Fruit fly (Drosophila melanogaster) whole organism, prepupa: Measurements from ENCODE around the gene CG1208.

Experiments used
- Blimp-1 ChIP-seq: fragments of 200-800 bp; sonication (Bioruptor generic); optimal IDR thresholded peaks from 3 replicates; lab custom pipeline; 2017; ENCODE audit warnings: missing biosample characterization, missing genetic modification characterization, mild to moderate bottlenecking, moderate library complexity, missing genetic modification reagents
- CG10631 ChIP-seq: fragments of 200-800 bp; sonication (Bioruptor generic); optimal IDR thresholded peaks from 2 replicates; lab custom pipeline; 2016; ENCODE audit warnings: missing biosample characterization, missing genetic modification characterization
- CG10669 ChIP-seq: fragments of 200-800 bp; sonication (Bioruptor generic); optimal IDR thresholded peaks from 3 replicates; lab custom pipeline; 2018; ENCODE audit warnings: missing biosample characterization, mild to moderate bottlenecking, missing genetic modification characterization, moderate library complexity
- CG11762 ChIP-seq: fragments of 200-800 bp; sonication (Bioruptor generic); optimal IDR thresholded peaks from 3 replicates; lab custom pipeline; 2016; ENCODE audit warnings: missing biosample characterization, missing genetic modification characterization; ENCODE audit not compliant: insufficient read depth
- CG11902 ChIP-seq: fragments of 200-800 bp; sonication (Bioruptor generic); optimal IDR thresholded peaks from 3 replicates; lab custom pipeline; 2016; ENCODE audit warnings: missing biosample characterization, missing genetic modification characterization
- CG15336 ChIP-seq: fragments of 200-800 bp; sonication (Bioruptor generic); IDR thresholded peaks from 2 replicates; pipeline ENCODE4 v1.3.6; 2022; ENCODE audit warnings: missing biosample characterization, missing genetic modification characterization
- CG1621 ChIP-seq: fragments of 200-800 bp; sonication (Bioruptor generic); optimal IDR thresholded peaks from 3 replicates; lab custom pipeline; 2018; ENCODE audit warnings: missing biosample characterization, mild to moderate bottlenecking, missing genetic modification characterization
- CG16779 ChIP-seq: fragments of 200-800 bp; sonication (Bioruptor generic); optimal IDR thresholded peaks from 3 replicates; lab custom pipeline; 2017; ENCODE audit warnings: missing biosample characterization, mild to moderate bottlenecking, missing genetic modification characterization
- CG3032 ChIP-seq: fragments of 200-800 bp; optimal IDR thresholded peaks from 2 replicates; lab custom pipeline; 2019; ENCODE audit warnings: missing biosample characterization, mild to moderate bottlenecking, missing genetic modification characterization, moderate library complexity
- CG32006 ChIP-seq: fragments of 200-800 bp; sonication (Bioruptor generic); optimal IDR thresholded peaks from 3 replicates; lab custom pipeline; 2017; ENCODE audit warnings: missing biosample characterization, mild to moderate bottlenecking, missing genetic modification characterization
- CG34406 ChIP-seq: fragments of 200-800 bp; sonication (Bioruptor generic); optimal IDR thresholded peaks from 3 replicates; lab custom pipeline; 2016; ENCODE audit warnings: missing biosample characterization, missing genetic modification characterization
- CG3919 ChIP-seq: fragments of 200-800 bp; sonication (Bioruptor generic); optimal IDR thresholded peaks from 3 replicates; lab custom pipeline; 2016; ENCODE audit warnings: missing biosample characterization, missing genetic modification characterization
- CG4318 ChIP-seq: fragments of 200-800 bp; sonication (Bioruptor generic); optimal IDR thresholded peaks from 3 replicates; lab custom pipeline; 2017; ENCODE audit warnings: missing biosample characterization, mild to moderate bottlenecking, missing genetic modification characterization
- CG6163 ChIP-seq: fragments of 200-800 bp; sonication (Bioruptor generic); IDR thresholded peaks from 3 replicates; pipeline ENCODE4 v1.3.6; 2022; ENCODE audit warnings: missing biosample characterization, missing genetic modification characterization
- CG6276 ChIP-seq: fragments of 200-800 bp; sonication (Bioruptor generic); optimal IDR thresholded peaks from 2 replicates; lab custom pipeline; 2017; ENCODE audit warnings: missing biosample characterization, mild to moderate bottlenecking, missing genetic modification characterization
- CG6808 ChIP-seq: fragments of 200-800 bp; sonication (Bioruptor generic); optimal IDR thresholded peaks from 3 replicates; lab custom pipeline; 2017; ENCODE audit warnings: missing biosample characterization, missing genetic modification characterization, mild to moderate bottlenecking, moderate library complexity, missing genetic modification reagents
- CG6854 ChIP-seq: fragments of 200-800 bp; sonication (Bioruptor generic); optimal IDR thresholded peaks from 2 replicates; lab custom pipeline; 2017; ENCODE audit warnings: missing biosample characterization, mild to moderate bottlenecking, missing genetic modification characterization
- CG7368 ChIP-seq: fragments of 200-800 bp; sonication (Bioruptor generic); optimal IDR thresholded peaks from 3 replicates; lab custom pipeline; 2016; ENCODE audit warnings: missing biosample characterization, missing genetic modification characterization
- CG8119 ChIP-seq: fragments of 200-800 bp; sonication (Bioruptor generic); IDR thresholded peaks from 3 replicates; pipeline ENCODE4 v1.3.6; 2022; ENCODE audit warnings: missing biosample characterization, missing genetic modification characterization
- CG8319 ChIP-seq: fragments of 200-800 bp; sonication (Bioruptor generic); optimal IDR thresholded peaks from 3 replicates; lab custom pipeline; 2016; ENCODE audit warnings: missing biosample characterization, missing genetic modification characterization
- CG8632 ChIP-seq: fragments of 200-800 bp; sonication (Bioruptor generic); optimal IDR thresholded peaks from 3 replicates; lab custom pipeline; 2016; ENCODE audit warnings: missing biosample characterization, missing genetic modification characterization
- CG9139 ChIP-seq: fragments of 200-800 bp; sonication (Bioruptor generic); optimal IDR thresholded peaks from 3 replicates; lab custom pipeline; 2017; ENCODE audit warnings: missing biosample characterization, mild to moderate bottlenecking, missing genetic modification characterization
- Eip78C ChIP-seq: fragments of 200-800 bp; sonication (Bioruptor generic); peaks from one replicate; lab custom pipeline; 2016; ENCODE audit warnings: missing biosample characterization, missing genetic modification characterization
- Ets21C ChIP-seq: fragments of 200-800 bp; sonication (Bioruptor generic); optimal IDR thresholded peaks from 3 replicates; lab custom pipeline; 2016; ENCODE audit warnings: missing biosample characterization, missing genetic modification characterization
- Ets96B ChIP-seq: fragments of 200-800 bp; optimal IDR thresholded peaks from 2 replicates; lab custom pipeline; 2019; ENCODE audit warnings: missing biosample characterization, mild to moderate bottlenecking, missing genetic modification characterization, moderate library complexity
- Gug ChIP-seq: fragments of 200-800 bp; sonication (Bioruptor generic); IDR thresholded peaks from 2 replicates; pipeline ENCODE4 v1.3.6; 2022; ENCODE audit warnings: missing biosample characterization, missing genetic modification characterization
- Hr38 ChIP-seq: sonication (Bioruptor generic); optimal IDR thresholded peaks from 2 replicates; lab custom pipeline; 2016; ENCODE audit warnings: missing biosample characterization, missing genetic modification characterization
- Hr4 ChIP-seq: fragments of 200-800 bp; sonication (Bioruptor generic); optimal IDR thresholded peaks from 3 replicates; lab custom pipeline; 2016; ENCODE audit warnings: missing biosample characterization, missing genetic modification characterization
- Lpt ChIP-seq: fragments of 200-800 bp; sonication (Bioruptor generic); optimal IDR thresholded peaks from 3 replicates; lab custom pipeline; 2016; ENCODE audit warnings: missing biosample characterization, missing genetic modification characterization
- Met ChIP-seq: fragments of 200-800 bp; sonication (Bioruptor generic); optimal IDR thresholded peaks from 3 replicates; lab custom pipeline; 2016; ENCODE audit warnings: missing biosample characterization, missing genetic modification characterization
- OdsH ChIP-seq: fragments of 200-800 bp; sonication (Bioruptor generic); optimal IDR thresholded peaks from 3 replicates; lab custom pipeline; 2016; ENCODE audit warnings: missing biosample characterization, missing genetic modification characterization
- Sox102F ChIP-seq: fragments of 200-800 bp; sonication (Bioruptor generic); optimal IDR thresholded peaks from 2 replicates; lab custom pipeline; 2016; ENCODE audit warnings: missing biosample characterization, mild to moderate bottlenecking, missing genetic modification characterization
- Sox15 ChIP-seq: fragments of 200-800 bp; sonication (Bioruptor generic); optimal IDR thresholded peaks from 3 replicates; lab custom pipeline; 2016; ENCODE audit warnings: missing biosample characterization, missing genetic modification characterization
- achi ChIP-seq: fragments of 200-800 bp; sonication (Bioruptor generic); optimal IDR thresholded peaks from 3 replicates; lab custom pipeline; 2016; ENCODE audit warnings: missing biosample characterization, missing genetic modification characterization
- acj6 ChIP-seq: fragments of 200-800 bp; sonication (Bioruptor generic); optimal IDR thresholded peaks from 3 replicates; lab custom pipeline; 2016; ENCODE audit warnings: missing biosample characterization, missing genetic modification characterization
- cyc ChIP-seq: fragments of 200-800 bp; sonication (Bioruptor generic); optimal IDR thresholded peaks from 3 replicates; lab custom pipeline; 2016; ENCODE audit warnings: missing biosample characterization, missing genetic modification characterization
- dac ChIP-seq: fragments of 200-800 bp; sonication (Bioruptor generic); optimal IDR thresholded peaks from 2 replicates; lab custom pipeline; 2017; ENCODE audit warnings: missing biosample characterization, mild to moderate bottlenecking, missing genetic modification characterization
- dsx ChIP-seq: fragments of 200-800 bp; optimal IDR thresholded peaks from 3 replicates; lab custom pipeline; 2019; ENCODE audit warnings: missing biosample characterization, mild to moderate bottlenecking, missing genetic modification characterization, moderate library complexity; ENCODE audit not compliant: poor library complexity, severe bottlenecking
- eg ChIP-seq: fragments of 200-800 bp; sonication (Bioruptor generic); IDR thresholded peaks from 3 replicates; pipeline ENCODE4 v1.3.6; 2022; ENCODE audit warnings: missing biosample characterization, missing genetic modification characterization
- esn ChIP-seq: fragments of 200-800 bp; sonication (Bioruptor generic); optimal IDR thresholded peaks from 2 replicates; lab custom pipeline; 2016; ENCODE audit warnings: missing biosample characterization, mild to moderate bottlenecking, missing genetic modification characterization, moderate library complexity
- fd59A ChIP-seq: fragments of 200-800 bp; sonication (Bioruptor generic); optimal IDR thresholded peaks from 2 replicates; lab custom pipeline; 2017; ENCODE audit warnings: missing biosample characterization, mild to moderate bottlenecking, missing genetic modification characterization, missing genetic modification reagents
- fd85E ChIP-seq: fragments of 200-800 bp; sonication (Bioruptor generic); optimal IDR thresholded peaks from 3 replicates; lab custom pipeline; 2016; ENCODE audit warnings: missing biosample characterization, missing genetic modification characterization
- fkh ChIP-seq: fragments of 200-800 bp; sonication (Bioruptor generic); optimal IDR thresholded peaks from 3 replicates; lab custom pipeline; 2017; ENCODE audit warnings: missing biosample characterization, mild to moderate bottlenecking, missing genetic modification characterization, moderate library complexity
- lz ChIP-seq: fragments of 200-800 bp; sonication (Bioruptor generic); optimal IDR thresholded peaks from 3 replicates; lab custom pipeline; 2016; ENCODE audit warnings: missing biosample characterization, missing genetic modification characterization
- net ChIP-seq: fragments of 200-800 bp; sonication (Bioruptor generic); optimal IDR thresholded peaks from 3 replicates; lab custom pipeline; 2016; ENCODE audit warnings: missing biosample characterization, missing genetic modification characterization
- pdm3 ChIP-seq: fragments of 200-800 bp; sonication (Bioruptor generic); optimal IDR thresholded peaks from 3 replicates; lab custom pipeline; 2016; ENCODE audit warnings: missing biosample characterization, missing genetic modification characterization
- salr ChIP-seq, 2 experiments: fragments of 200-800 bp; sonication (Bioruptor generic); optimal IDR thresholded peaks; 3 replicates each; lab custom pipeline; 2016 to 2018; ENCODE audit warnings: missing biosample characterization in 2 of 2, missing genetic modification characterization in 2 of 2, mild to moderate bottlenecking in 1 of 2
- spab ChIP-seq: fragments of 200-800 bp; sonication (Bioruptor generic); optimal IDR thresholded peaks from 2 replicates; lab custom pipeline; 2017; ENCODE audit warnings: missing biosample characterization, mild to moderate bottlenecking, missing genetic modification characterization, missing genetic modification reagents
- ss ChIP-seq, 2 experiments: fragments of 200-800 bp; sonication (Bioruptor generic); optimal IDR thresholded peaks; 2 replicates in 1 of 2; 3 replicates in 1 of 2; lab custom pipeline; 2017 to 2018; ENCODE audit warnings: mild to moderate bottlenecking in 2 of 2, missing biosample characterization in 2 of 2, missing genetic modification characterization in 2 of 2, moderate library complexity in 1 of 2
- svp ChIP-seq: fragments of 200-800 bp; sonication (Bioruptor generic); peaks from one replicate; lab custom pipeline; 2016; ENCODE audit warnings: missing biosample characterization, missing genetic modification characterization
- topi ChIP-seq: fragments of 200-800 bp; sonication (Bioruptor generic); optimal IDR thresholded peaks from 3 replicates; lab custom pipeline; 2016; ENCODE audit warnings: missing biosample characterization, missing genetic modification characterization

The CG1208 gene

dm6 chr3R:5838683-5839365 lies 7.4 kb downstream of the CG1208 start:
- TF ChIP-seq eg (GFP tag; lab: Robert Waterston, UW) (no peak), Eip78C (GFP tag; lab: Kevin White, UChicago) (peak; percentile 83), CG3032 (tag; lab: Kevin White, UChicago) (peak; percentile 19), CG32006 (GFP tag; lab: Kevin White, UChicago) (no peak), CG8319 (no peak), CG4318 (GFP tag; lab: Kevin White, UChicago) (peak; percentile 21), CG1621 (tag; lab: Kevin White, UChicago) (no peak), esn (peak; percentile 14), CG3919 (GFP tag; lab: Kevin White, UChicago) (peak; percentile 47), CG9139 (no peak), topi (GFP tag; lab: Kevin White, UChicago) (no peak), fd85E (GFP tag; lab: Kevin White, UChicago) (no peak), CG7368 (GFP tag; lab: Kevin White, UChicago) (peak; percentile 39), Lpt (no peak), CG10631 (GFP tag; lab: Kevin White, UChicago) (peak; percentile 41), CG34406 (peak; percentile 19), CG11902 (GFP tag; lab: Kevin White, UChicago) (no peak), CG6163 (GFP tag; lab: Robert Waterston, UW) (no peak; the same call in 2 of the 3 replicates), Hr38 (GFP tag; lab: Kevin White, UChicago) (no peak), Blimp-1 (GFP tag; lab: Kevin White, UChicago) (no peak), Ets21C (GFP tag; lab: Kevin White, UChicago) (no peak), CG11762 (GFP tag; lab: Kevin White, UChicago) (peak; percentile 13), fkh (GFP tag; lab: Kevin White, UChicago) (peak; percentile 41), svp (GFP tag; lab: Kevin White, UChicago) (peak; percentile 91), CG8632 (peak; percentile 53), net (GFP tag; lab: Kevin White, UChicago) (peak; percentile 46), lz (GFP tag; lab: Kevin White, UChicago) (no peak), acj6 (peak; percentile 31), spab (GFP tag; lab: Kevin White, UChicago) (peak; percentile 35), Sox102F (GFP tag; lab: Kevin White, UChicago) (no peak), dac (GFP tag; lab: Kevin White, UChicago) (no peak), fd59A (GFP tag; lab: Kevin White, UChicago) (peak; percentile 11), ss (GFP tag; optimal IDR thresholded peaks at IDR 0.05; lab: Kevin White, UChicago) (no peak), cyc (GFP tag; lab: Kevin White, UChicago) (no peak), CG6276 (GFP tag; lab: Kevin White, UChicago) (no peak), CG6808 (GFP tag; lab: Kevin White, UChicago) (no peak), salr (GFP tag; optimal IDR thresholded peaks at IDR 0.05; lab: Kevin White, UChicago) (peak in 1 of 2 experiments; percentile 54), dsx (GFP tag; lab: Kevin White, UChicago) (no peak), Gug (GFP tag; lab: Robert Waterston, UW) (0 out of 2 replicates have a peak, but pooled peaks have one; percentile 13), Ets96B (tag; lab: Kevin White, UChicago) (no peak), Sox15 (GFP tag; lab: Kevin White, UChicago) (no peak), Hr4 (GFP tag; lab: Kevin White, UChicago) (no peak), Met (GFP tag; lab: Kevin White, UChicago) (no peak), CG8119 (GFP tag; lab: Robert Waterston, UW) (no peak), pdm3 (GFP tag; lab: Kevin White, UChicago) (peak; percentile 11), OdsH (GFP tag; lab: Kevin White, UChicago) (peak; percentile 51), CG16779 (tag; lab: Kevin White, UChicago) (no peak), CG6854 (GFP tag; lab: Kevin White, UChicago) (no peak), CG10669 (peak; percentile 52), CG15336 (no peak), achi (GFP tag; lab: Kevin White, UChicago) (peak; percentile 2)
